Fruit fly (Drosophila melanogaster): ENCODE data around the gene CG32523.

CG32523 gene

DNA sequence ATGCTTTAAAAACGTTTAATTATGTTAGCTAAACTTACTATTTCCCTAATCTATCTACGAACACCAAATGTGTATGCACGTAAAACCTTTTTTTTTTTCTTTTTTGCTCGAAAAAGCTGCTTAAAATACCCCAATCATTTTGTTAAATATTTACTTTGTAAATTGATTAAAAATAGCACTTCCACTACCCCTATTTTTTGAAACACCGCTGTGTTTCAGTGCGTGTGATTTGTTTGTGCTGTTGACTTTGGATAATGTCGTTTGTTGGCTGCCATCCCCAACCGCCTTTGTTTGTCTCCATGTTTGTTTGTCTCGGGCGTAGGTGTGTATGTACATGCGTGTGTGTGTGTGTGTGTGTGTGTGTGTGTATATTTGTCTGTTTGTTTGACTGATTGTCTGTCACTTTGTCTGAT, 24.1 kb downstream of the CG32523 start (continued):
- TF ChIP-seq crp (GFP tag; optimal IDR thresholded peaks at IDR 0.05) = peak in 1 of 2 experiments; percentile 13
- no peak; the same call in 1 of the 2 replicates for TF ChIP-seq chm (GFP tag; IDR thresholded peaks at IDR 0.05)
- peak; percentile 40 for TF ChIP-seq NC2α (GFP tag; optimal IDR thresholded peaks at IDR 0.05)
- TF ChIP-seq schlank (tag; optimal IDR thresholded peaks at IDR 0.05) = no peak
- peak; percentile 44 for TF ChIP-seq CG1529 (GFP tag; optimal IDR thresholded peaks at IDR 0.05)
- TF ChIP-seq CG5953 (GFP tag; IDR thresholded peaks at IDR 0.05) = no peak
- TF ChIP-seq abd-A (tag; optimal IDR thresholded peaks at IDR 0.05) = no peak
- TF ChIP-seq prd (optimal IDR thresholded peaks at IDR 0.05) = no peak
- TF ChIP-seq prd (GFP tag; IDR thresholded peaks at IDR 0.05) = no peak
- TF ChIP-seq crc (GFP tag; optimal IDR thresholded peaks at IDR 0.05) = no peak
- TF ChIP-seq CG7357 (GFP tag; IDR thresholded peaks at IDR 0.05) = no peak
- peak; percentile 16 for TF ChIP-seq CG15514 (GFP tag; optimal IDR thresholded peaks at IDR 0.05)
- no peak for TF ChIP-seq CG32532 (GFP tag; IDR thresholded peaks at IDR 0.05)
- no peak for TF ChIP-seq br (optimal IDR thresholded peaks at IDR 0.05)
- peak; percentile 50 for TF ChIP-seq CG12942 (GFP tag; optimal IDR thresholded peaks at IDR 0.05)
- TF ChIP-seq CG2712 (tag; optimal IDR thresholded peaks at IDR 0.05) = peak; percentile 26
- TF ChIP-seq CG10959 (GFP tag; IDR thresholded peaks at IDR 0.05) = no peak
- TF ChIP-seq Dip3 (GFP tag; optimal IDR thresholded peaks at IDR 0.05) = no peak
- TF ChIP-seq CG10462 (GFP tag; optimal IDR thresholded peaks at IDR 0.05) = peak; percentile 29
- no peak for TF ChIP-seq zen2 (GFP tag; IDR thresholded peaks at IDR 0.05; ENCODE audit: partially characterized antibody)
- no peak for TF ChIP-seq da (GFP tag; optimal IDR thresholded peaks at IDR 0.05)
- TF ChIP-seq CG6765 (GFP tag; optimal IDR thresholded peaks at IDR 0.05) = no peak
- TF ChIP-seq CG16815 (GFP tag; optimal IDR thresholded peaks at IDR 0.05) = no peak
- TF ChIP-seq CG6175 (GFP tag; IDR thresholded peaks at IDR 0.05) = no peak
- no peak for TF ChIP-seq knrl (GFP tag; IDR thresholded peaks at IDR 0.05; ENCODE audit: partially characterized antibody)
- no peak for TF ChIP-seq Dbx (GFP tag; IDR thresholded peaks at IDR 0.05)
- peak; percentile 8 for TF ChIP-seq CG8924 (tag; optimal IDR thresholded peaks at IDR 0.05)
- no peak for TF ChIP-seq CG8765 (GFP tag; IDR thresholded peaks at IDR 0.05)
- no peak for TF ChIP-seq CG16779 (GFP tag; IDR thresholded peaks at IDR 0.05)
- TF ChIP-seq CG13424 (tag; optimal IDR thresholded peaks at IDR 0.05) = peak; percentile 34
- TF ChIP-seq CG3847 (GFP tag; IDR thresholded peaks at IDR 0.05) = no peak
- no peak for TF ChIP-seq corto (GFP tag; optimal IDR thresholded peaks at IDR 0.05)
- TF ChIP-seq amos (GFP tag; IDR thresholded peaks at IDR 0.05; ENCODE audit: partially characterized antibody) = no peak
- TF ChIP-seq rib (GFP tag; IDR thresholded peaks at IDR 0.05) = no peak
- no peak for TF ChIP-seq ro (GFP tag; IDR thresholded peaks at IDR 0.05)
- TF ChIP-seq CG4730 (GFP tag; IDR thresholded peaks at IDR 0.05) = no peak
- TF ChIP-seq CG34422 (GFP tag; IDR thresholded peaks at IDR 0.05) = peak; percentile 26; the same call in 1 of the 3 replicates

- TF ChIP-seq CG3995 (GFP tag; optimal IDR thresholded peaks at IDR 0.05) = no peak
Measured at dm6 chrX:21251048-21251447, 33.4 kb downstream of the CG32523 start, which contains the start of gene CG1722. Gene CG1722, minus strand, starts transcription at chrX:21251148.

DNA sequence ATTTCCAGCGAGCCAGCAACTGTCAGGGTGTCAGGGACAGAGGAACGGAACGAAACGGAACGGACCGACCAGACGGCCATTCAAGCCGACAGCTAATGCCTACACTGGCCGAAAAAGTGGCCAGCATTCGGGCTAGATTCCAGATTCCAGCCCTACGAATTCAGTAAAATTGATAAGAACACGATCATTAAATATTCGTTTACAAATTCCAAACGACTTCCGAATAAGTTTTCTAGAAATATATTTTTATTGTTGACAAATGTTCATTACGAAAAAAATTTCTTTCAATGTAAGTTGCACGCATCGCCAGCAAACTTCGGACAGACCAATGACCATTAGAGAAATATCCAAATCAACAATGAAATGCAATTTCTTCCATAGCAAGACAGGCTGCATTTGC, 47.7 kb downstream of the CG32523 start:
- TF ChIP-seq abd-A (tag; optimal IDR thresholded peaks at IDR 0.05) (no peak), Optix (GFP tag; IDR thresholded peaks at IDR 0.05) (no peak), Oli (tag; optimal IDR thresholded peaks at IDR 0.05) (peak; percentile 15), CG2875 (GFP tag; optimal IDR thresholded peaks at IDR 0.05) (no peak), YL-1 (GFP tag; optimal IDR thresholded peaks at IDR 0.05) (no peak), row (GFP tag; IDR thresholded peaks at IDR 0.05) (peak; percentile 34; the same call in 2 of the 3 replicates), sens (GFP tag) (peak; percentile 78), CG11504 (tag; optimal IDR thresholded peaks at IDR 0.05) (peak; percentile 27), bowl (GFP tag; IDR thresholded peaks at IDR 0.05) (no peak), Ets65A (GFP tag) (peak; percentile 71), dmrt11E (tag; optimal IDR thresholded peaks at IDR 0.05) (no peak), CG12299 (tag; optimal IDR thresholded peaks at IDR 0.05) (no peak), Med (GFP tag) (peak; percentile 78), CG1602 (GFP tag; optimal IDR thresholded peaks at IDR 0.05) (peak; percentile 5), pfk (GFP tag; optimal IDR thresholded peaks at IDR 0.05) (peak; percentile 66), luna (GFP tag; optimal IDR thresholded peaks at IDR 0.05) (no peak)

Data from whole organism, embryonic.